Worm (Caenorhabditis elegans) whole organism, L4/young adult: ENCODE measurements around the gene ahsa-1.
"Not testable (repeated sequence)": the region's sequence is repeated elsewhere in the genome, so short reads cannot be mapped to it uniquely, and the experiment has no call there.

ENCODE experiments used
- W03F9.2 ChIP-seq: fragments of 150-350 bp; optimal IDR thresholded peaks from 2 replicates; lab custom pipeline; 2014; ENCODE audit warnings: missing biosample characterization, missing genetic modification characterization
- dao-5 ChIP-seq: sonication (generic microtip); optimal IDR thresholded peaks from 2 replicates; lab custom pipeline; 2016; ENCODE audit warnings: missing genotype, missing genetic modification characterization, moderate library complexity, missing compliant biosample characterization
- him-1 ChIP-seq: sonication (generic microtip); optimal IDR thresholded peaks from 2 replicates; lab custom pipeline; 2016; ENCODE audit warnings: missing genotype, missing genetic modification reagents, missing genetic modification characterization, missing compliant biosample characterization

The ahsa-1 gene

DNA sequence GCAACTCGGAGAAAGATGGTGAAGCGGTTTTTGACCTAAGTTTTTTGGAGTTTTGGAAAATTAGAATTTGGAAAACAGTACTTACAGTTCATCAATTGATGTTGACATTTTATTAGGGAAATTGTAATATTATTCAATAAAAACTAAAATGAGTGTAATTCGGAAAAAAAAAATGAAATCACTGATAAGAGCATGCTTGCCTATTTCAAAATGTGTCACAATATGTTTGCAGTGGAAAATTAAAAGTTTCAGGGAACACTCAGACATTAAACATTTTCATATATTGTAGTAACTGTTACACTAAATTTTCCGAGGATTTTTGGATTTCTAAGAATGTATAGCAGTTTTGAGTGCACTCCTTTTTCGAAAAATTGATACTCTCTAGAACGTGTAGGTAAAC lies 32.8 kb downstream of the ahsa-1 start, which contains the start of the genes fbxa-82 and C25D7.5:
Gene fbxa-82 (minus strand): TSS at position 163 of the 400 bp plus-strand sequence.
Gene C25D7.5 (plus strand): TSS at position 283 of the 400 bp plus-strand sequence.
- no peak for TF ChIP-seq him-1 (tag; lab: Kevin White, UChicago)
- TF ChIP-seq W03F9.2 (tag; lab: Kevin White, UChicago), result no peak
- TF ChIP-seq dao-5 (tag; lab: Kevin White, UChicago), result no peak

- no peak for TF ChIP-seq dao-5 (tag; lab: Kevin White, UChicago)
- TF ChIP-seq him-1 (tag; lab: Kevin White, UChicago), result no peak
Observed at ce11 chrV:15051720-15052119, 33.5 kb downstream of the ahsa-1 start.

DNA sequence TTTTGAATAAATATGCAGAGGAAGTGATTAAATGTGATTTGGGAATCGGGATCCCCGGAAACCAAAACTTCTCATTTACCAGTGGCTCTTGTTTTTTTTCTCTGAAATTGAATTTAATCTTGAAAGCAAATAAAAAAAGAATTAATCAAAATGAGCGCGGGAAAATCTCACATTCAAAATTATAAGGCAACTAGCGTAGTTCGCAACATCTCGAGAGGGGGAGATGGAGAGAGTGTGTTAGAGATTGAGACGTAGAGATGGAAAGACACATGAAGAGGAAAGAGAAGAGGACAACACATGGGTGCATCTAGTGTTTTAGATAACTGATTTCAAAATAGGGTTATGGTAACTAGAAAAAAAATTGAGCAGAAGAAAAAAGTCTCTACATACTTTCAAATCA lies 37.1 kb downstream of the ahsa-1 start, which contains the start of gene sdc-3:
Gene sdc-3 (minus strand): TSS at position 101 of the 400 bp plus-strand sequence.
- TF ChIP-seq him-1 (tag; lab: Kevin White, UChicago), result no peak
- no peak for TF ChIP-seq dao-5 (tag; lab: Kevin White, UChicago)
- no peak for TF ChIP-seq W03F9.2 (tag; lab: Kevin White, UChicago)

- not testable (repeated sequence) for TF ChIP-seq W03F9.2, dao-5, him-1 (tag; lab: Kevin White, UChicago)
Observed at ce11 chrV:15036769-15037168, 48.4 kb downstream of the ahsa-1 start, which contains the start of gene melo-3. Gene melo-3, minus strand, starts transcription at chrV:15036869.
